Fruit fly (Drosophila melanogaster): ENCODE data around the gene CG7394.

dm6 chr3L:11593778-11594177, 32.0 kb downstream of the CG7394 start:
- TF ChIP-seq D1 (tag; optimal IDR thresholded peaks at IDR 0.05) = no peak
- TF ChIP-seq Pif1B (GFP tag; optimal IDR thresholded peaks at IDR 0.05) = peak; percentile 3
- TF ChIP-seq CG4496 (GFP tag; IDR thresholded peaks at IDR 0.05) = peak; percentile 55
- TF ChIP-seq CG17806 (tag; optimal IDR thresholded peaks at IDR 0.05) = peak; percentile 35
- no peak for TF ChIP-seq CG12605 (GFP tag; IDR thresholded peaks at IDR 0.05)
- TF ChIP-seq gl (tag; optimal IDR thresholded peaks at IDR 0.05) = no peak
